Worm (Caenorhabditis elegans) whole organism, L4 larva: ENCODE results near the gene F08F8.6.

Experiments used
- D1046.2 ChIP-seq: fragments of 200-800 bp; sonication (Bioruptor generic); IDR thresholded peaks from 2 replicates; pipeline ENCODE4 v1.3.6; 2022; ENCODE audit warnings: missing genetic modification characterization, missing compliant biosample characterization
- F26F4.8 ChIP-seq: fragments of 200-800 bp; sonication (Bioruptor generic); conservative IDR thresholded peaks from 2 replicates; pipeline ENCODE4 v1.3.6; 2022; ENCODE audit warnings: missing genetic modification characterization, missing compliant biosample characterization
- F49E8.2 ChIP-seq: sonication (generic microtip); optimal IDR thresholded peaks from 2 replicates; lab custom pipeline; 2016; ENCODE audit warnings: missing compliant biosample characterization, mild to moderate bottlenecking, missing genetic modification characterization, borderline replicate concordance
- R02D3.7 ChIP-seq: fragments of 150-350 bp; sonication (generic microtip); optimal IDR thresholded peaks from 3 replicates; lab custom pipeline; 2014; ENCODE audit warnings: missing biosample characterization, missing genetic modification characterization
- T20F7.1 ChIP-seq: fragments of 200-800 bp; sonication (Bioruptor generic); optimal IDR thresholded peaks from 2 replicates; lab custom pipeline; 2018; ENCODE audit warnings: mild to moderate bottlenecking, missing genetic modification characterization, missing compliant biosample characterization
- T26A8.4 ChIP-seq: fragments of 200-800 bp; sonication (Bioruptor generic); IDR thresholded peaks from 2 replicates; pipeline ENCODE4 v1.3.6; 2022; ENCODE audit warnings: missing genetic modification characterization, missing compliant biosample characterization
- Y75B8A.6 ChIP-seq: fragments of 200-800 bp; sonication (Bioruptor generic); IDR thresholded peaks from 2 replicates; pipeline ENCODE4 v1.3.6; 2022; ENCODE audit warnings: missing genetic modification reagents, missing genetic modification characterization, missing compliant biosample characterization
- aha-1 ChIP-seq: fragments of 150-350 bp; peaks from one replicate; lab custom pipeline; 2014; ENCODE audit warnings: missing biosample characterization, missing genetic modification characterization
- ceh-28 ChIP-seq: fragments of 150-350 bp; optimal IDR thresholded peaks from 2 replicates; lab custom pipeline; 2014; ENCODE audit warnings: missing biosample characterization, missing genetic modification reagents, missing genetic modification characterization
- ctbp-1 ChIP-seq: fragments of 200-800 bp; sonication (Bioruptor generic); IDR thresholded peaks from 2 replicates; pipeline ENCODE4 v1.3.6; 2022; ENCODE audit warnings: missing genetic modification reagents, missing genetic modification characterization, missing compliant biosample characterization
- daf-16 ChIP-seq, 3 experiments: sonication (generic microtip); optimal IDR thresholded peaks; 2 replicates each; lab custom pipeline; 2016 to 2017; ENCODE audit warnings: missing genetic modification characterization in 3 of 3, missing genetic modification reagents in 3 of 3, mild to moderate bottlenecking in 2 of 3, missing compliant biosample characterization in 2 of 3, missing biosample characterization in 1 of 3, moderate library complexity in 1 of 3
- daf-19 ChIP-seq: fragments of 200-800 bp; sonication (Bioruptor generic); conservative IDR thresholded peaks from 2 replicates; pipeline ENCODE4 v1.3.6; 2022; ENCODE audit warnings: missing genetic modification characterization, missing compliant biosample characterization
- dmd-6 ChIP-seq: fragments of 200-800 bp; sonication (Bioruptor generic); IDR thresholded peaks from 2 replicates; pipeline ENCODE4 v1.3.6; 2022; ENCODE audit warnings: missing genetic modification reagents, missing genetic modification characterization, missing compliant biosample characterization
- dmd-8 ChIP-seq: fragments of 200-800 bp; sonication (Bioruptor generic); IDR thresholded peaks from 2 replicates; pipeline ENCODE4 v1.3.6; 2022; ENCODE audit warnings: missing genetic modification characterization, missing compliant biosample characterization
- dve-1 ChIP-seq: sonication (generic microtip); optimal IDR thresholded peaks from 2 replicates; lab custom pipeline; 2017; ENCODE audit warnings: antibody characterized with exemption, mild to moderate bottlenecking, missing genetic modification characterization, missing compliant biosample characterization; ENCODE audit not compliant: insufficient read depth
- hlh-11 ChIP-seq: fragments of 200-800 bp; sonication (Bioruptor generic); optimal IDR thresholded peaks from 2 replicates; lab custom pipeline; 2018; ENCODE audit warnings: mild to moderate bottlenecking, missing genetic modification characterization, missing compliant biosample characterization
- hlh-30 ChIP-seq: sonication (generic microtip); optimal IDR thresholded peaks from 2 replicates; lab custom pipeline; 2017; ENCODE audit warnings: antibody characterized with exemption, mild to moderate bottlenecking, missing genetic modification characterization, missing compliant biosample characterization; ENCODE audit not compliant: insufficient read depth
- hmg-1.1 ChIP-seq: fragments of 200-800 bp; sonication (Bioruptor generic); IDR thresholded peaks from 2 replicates; pipeline ENCODE4 v1.3.6; 2022; ENCODE audit warnings: missing genetic modification reagents, missing genetic modification characterization, missing compliant biosample characterization
- lin-1 ChIP-seq: fragments of 200-800 bp; sonication (Bioruptor generic); IDR thresholded peaks from 2 replicates; pipeline ENCODE4 v1.3.6; 2022; ENCODE audit warnings: missing genetic modification reagents, missing genetic modification characterization, missing compliant biosample characterization
- lin-38 ChIP-seq: fragments of 200-800 bp; sonication (Bioruptor generic); IDR thresholded peaks from 2 replicates; pipeline ENCODE4 v1.3.6; 2022; ENCODE audit warnings: missing genetic modification reagents, missing genetic modification characterization, missing compliant biosample characterization
- lsy-2 ChIP-seq, 2 experiments: fragments of 150-350 bp in 1 of 2; sonication (generic microtip) in 1 of 2; optimal IDR thresholded peaks; 2 replicates each; lab custom pipeline; 2014 to 2017; ENCODE audit warnings: missing biosample characterization in 2 of 2, missing genetic modification characterization in 2 of 2
- madf-5 ChIP-seq, 2 experiments: fragments of 200-800 bp; sonication (Bioruptor generic); IDR thresholded peaks; 2 replicates each; pipeline ENCODE4 v1.3.6; 2022; ENCODE audit warnings: missing compliant biosample characterization in 2 of 2, missing genetic modification characterization in 2 of 2
- madf-9 ChIP-seq: fragments of 200-800 bp; sonication (Bioruptor generic); conservative IDR thresholded peaks from 2 replicates; pipeline ENCODE4 v1.3.6; 2022; ENCODE audit warnings: missing genetic modification reagents, missing genetic modification characterization, missing compliant biosample characterization
- mdl-1 ChIP-seq, 2 experiments: fragments of 150-350 bp in 1 of 2; sonication (generic microtip) in 1 of 2; optimal IDR thresholded peaks; 2 replicates each; lab custom pipeline; 2014 to 2017; ENCODE audit warnings: missing biosample characterization in 2 of 2, missing genetic modification characterization in 2 of 2
- mep-1 ChIP-seq: fragments of 150-350 bp; sonication (generic microtip); optimal IDR thresholded peaks from 3 replicates; lab custom pipeline; 2014; ENCODE audit warnings: missing biosample characterization, missing genetic modification characterization
- mes-2 ChIP-seq: sonication (generic microtip); optimal IDR thresholded peaks from 2 replicates; lab custom pipeline; 2016; ENCODE audit warnings: missing genotype, mild to moderate bottlenecking, missing genetic modification characterization, missing compliant biosample characterization; ENCODE audit not compliant: poor library complexity, severe bottlenecking
- mxl-2 ChIP-seq: fragments of 200-800 bp; sonication (Bioruptor generic); conservative IDR thresholded peaks from 2 replicates; pipeline ENCODE4 v1.3.6; 2022; ENCODE audit warnings: missing genetic modification reagents, missing genetic modification characterization, missing compliant biosample characterization
- mxl-3 ChIP-seq: fragments of 200-800 bp; sonication (Bioruptor generic); optimal IDR thresholded peaks from 2 replicates; lab custom pipeline; 2018; ENCODE audit warnings: mild to moderate bottlenecking, missing genetic modification characterization, missing compliant biosample characterization
- nhr-102 ChIP-seq: sonication (generic microtip); optimal IDR thresholded peaks from 2 replicates; lab custom pipeline; 2016; ENCODE audit warnings: mild to moderate bottlenecking, missing genetic modification characterization, moderate library complexity, missing compliant biosample characterization
- nhr-11 ChIP-seq: fragments of 150-350 bp; optimal IDR thresholded peaks from 2 replicates; lab custom pipeline; 2014; ENCODE audit warnings: missing biosample characterization, missing genetic modification characterization
- nhr-25 ChIP-seq: sonication (generic microtip); optimal IDR thresholded peaks from 2 replicates; lab custom pipeline; 2017; ENCODE audit warnings: missing genetic modification characterization, mild to moderate bottlenecking, missing compliant biosample characterization, antibody characterized with exemption, moderate library complexity, borderline replicate concordance; ENCODE audit not compliant: insufficient read depth
- nhr-28 ChIP-seq: fragments of 150-350 bp; optimal IDR thresholded peaks from 2 replicates; lab custom pipeline; 2014; ENCODE audit warnings: missing biosample characterization, missing genetic modification characterization
- nhr-41 ChIP-seq: fragments of 200-800 bp; sonication (Bioruptor generic); IDR thresholded peaks from 2 replicates; pipeline ENCODE4 v1.3.6; 2022; ENCODE audit warnings: missing genetic modification reagents, missing genetic modification characterization, missing compliant biosample characterization
- nhr-42 ChIP-seq: fragments of 200-800 bp; sonication (Bioruptor generic); IDR thresholded peaks from 2 replicates; pipeline ENCODE4 v1.3.6; 2022; ENCODE audit warnings: missing genetic modification characterization, missing compliant biosample characterization
- rbr-2 ChIP-seq: sonication (generic microtip); optimal IDR thresholded peaks from 2 replicates; lab custom pipeline; 2016; ENCODE audit warnings: missing genotype, missing genetic modification characterization, missing compliant biosample characterization
- saeg-2 ChIP-seq: fragments of 200-800 bp; sonication (Bioruptor generic); IDR thresholded peaks from 2 replicates; pipeline ENCODE4 v1.3.6; 2022; ENCODE audit warnings: missing genetic modification reagents, missing genetic modification characterization, missing compliant biosample characterization
- sdz-12 ChIP-seq: fragments of 200-800 bp; sonication (Bioruptor generic); optimal IDR thresholded peaks from 2 replicates; lab custom pipeline; 2018; ENCODE audit warnings: mild to moderate bottlenecking, missing genetic modification characterization, missing compliant biosample characterization
- spr-1 ChIP-seq: sonication (generic microtip); optimal IDR thresholded peaks from 2 replicates; lab custom pipeline; 2016; ENCODE audit warnings: mild to moderate bottlenecking, missing genetic modification characterization, missing compliant biosample characterization
- spr-3 ChIP-seq: fragments of 200-800 bp; sonication (Bioruptor generic); optimal IDR thresholded peaks from 2 replicates; lab custom pipeline; 2018; ENCODE audit warnings: mild to moderate bottlenecking, missing genetic modification characterization, missing compliant biosample characterization
- tag-97 ChIP-seq: fragments of 200-800 bp; sonication (Bioruptor generic); IDR thresholded peaks from 2 replicates; pipeline ENCODE4 v1.3.6; 2022; ENCODE audit warnings: missing genetic modification characterization, missing compliant biosample characterization
- unc-62 ChIP-seq, 3 experiments: fragments of 150-350 bp in 1 of 3; sonication (generic microtip); optimal IDR thresholded peaks in 2 of 3; peaks in 1 of 3; 1 replicate in 1 of 3; 2 replicates in 2 of 3; lab custom pipeline; 2014 to 2017; ENCODE audit warnings: missing biosample characterization in 3 of 3, missing genetic modification characterization in 3 of 3, missing genetic modification reagents in 3 of 3, missing genotype in 1 of 3
- zip-11 ChIP-seq: fragments of 200-800 bp; sonication (Bioruptor generic); IDR thresholded peaks from 2 replicates; pipeline ENCODE4 v1.3.6; 2022; ENCODE audit warnings: missing genetic modification characterization, missing compliant biosample characterization

The F08F8.6 gene

DNA sequence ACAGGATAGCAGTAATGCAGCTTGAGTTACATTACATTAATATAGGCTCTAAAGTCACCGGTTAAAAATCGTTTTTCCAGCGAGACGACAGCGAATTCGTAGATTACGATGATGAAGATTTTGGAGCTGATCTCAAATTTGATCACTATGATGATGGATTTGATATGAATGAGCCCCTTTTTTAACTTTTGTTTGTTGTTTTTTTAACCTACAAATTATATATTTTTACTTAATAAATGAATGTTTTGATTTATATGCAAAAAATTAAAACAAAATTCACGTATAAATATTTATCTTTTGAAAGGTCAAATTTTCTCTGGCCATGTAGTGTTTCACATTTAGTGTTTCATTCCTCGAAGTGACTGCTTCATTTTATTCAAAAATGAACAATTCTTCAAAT, at the start of gene F08F8.6:
Gene F08F8.6 (plus strand): TSS at position 301 of the 400 bp plus-strand sequence.
- no peak for TF ChIP-seq hmg-1.1
- no peak for TF ChIP-seq daf-16 (GFP tag; optimal IDR thresholded peaks at IDR 0.05; lab: Kevin White, UChicago)
- no peak for TF ChIP-seq daf-16 (tag; optimal IDR thresholded peaks at IDR 0.05; lab: Kevin White, UChicago)
- no peak for TF ChIP-seq tag-97 (GFP tag; lab: Robert Waterston, UW)
- TF ChIP-seq, all 104 proteins: peak for 0

- TF ChIP-seq spr-1 (tag; lab: Kevin White, UChicago) = no peak
- no peak for TF ChIP-seq zip-11
- TF ChIP-seq hlh-11 (tag; lab: Kevin White, UChicago) = peak; percentile 21
- no peak for TF ChIP-seq sdz-12
- TF ChIP-seq lin-38 (GFP tag; lab: Robert Waterston, UW) = no peak
- peak; percentile 37 for TF ChIP-seq nhr-25 (tag; lab: Kevin White, UChicago)
- TF ChIP-seq ctbp-1 = no peak
- TF ChIP-seq nhr-28 = peak; percentile 61
- no peak for TF ChIP-seq lin-1
- no peak for TF ChIP-seq saeg-2 (GFP tag; lab: Robert Waterston, UW)
- peak in 1 of 2 experiments; percentile 35 for TF ChIP-seq lsy-2 (tag; optimal IDR thresholded peaks at IDR 0.05; lab: Kevin White, UChicago)
- no peak for TF ChIP-seq dmd-8
- no peak for TF ChIP-seq nhr-102 (tag; lab: Kevin White, UChicago)
- TF ChIP-seq rbr-2 (tag; lab: Kevin White, UChicago) = no peak
- 0 out of 2 replicates have a peak, but pooled peaks have one; percentile 10 for TF ChIP-seq dmd-6
- no peak for TF ChIP-seq F49E8.2 (tag; lab: Kevin White, UChicago)
- peak; percentile 13 for TF ChIP-seq aha-1 (tag; lab: Kevin White, UChicago)
- TF ChIP-seq mep-1 = peak; percentile 29
- no peak for TF ChIP-seq daf-19
- no peak for TF ChIP-seq spr-3 (GFP tag; lab: Kevin White, UChicago)
- TF ChIP-seq F26F4.8 (GFP tag; lab: Robert Waterston, UW) = no peak
- TF ChIP-seq madf-9 = no peak
- TF ChIP-seq T26A8.4 (GFP tag; lab: Robert Waterston, UW) = no peak
- TF ChIP-seq hlh-30 (tag; lab: Kevin White, UChicago) = peak; percentile 25
- TF ChIP-seq ceh-28 (tag; lab: Kevin White, UChicago) = no peak
- TF ChIP-seq madf-5 (GFP tag; IDR thresholded peaks at IDR 0.05; lab: Robert Waterston, UW) = no peak
- peak in 1 of 2 experiments; percentile 99 for TF ChIP-seq unc-62 (GFP tag; optimal IDR thresholded peaks at IDR 0.05 in 1 of 2; lab: Kevin White, UChicago)
- TF ChIP-seq unc-62 (tag; optimal IDR thresholded peaks at IDR 0.05; lab: Kevin White, UChicago) = no peak
- TF ChIP-seq mxl-2 (GFP tag; lab: Robert Waterston, UW) = no peak
- TF ChIP-seq R02D3.7 (tag; lab: Kevin White, UChicago) = no peak
Observed at ce11 chrIII:7296092-7296668, 47.3 kb upstream of the F08F8.6 start.

ce11 chrIII:7297045-7297680, 46.3 kb upstream of the F08F8.6 start:
- TF ChIP-seq dmd-8 = no peak
- TF ChIP-seq lsy-2 (tag; optimal IDR thresholded peaks at IDR 0.05; lab: Kevin White, UChicago) = peak in 1 of 2 experiments; percentile 4
- TF ChIP-seq Y75B8A.6 (GFP tag; lab: Robert Waterston, UW) = no peak
- TF ChIP-seq mdl-1 (tag; optimal IDR thresholded peaks at IDR 0.05; lab: Kevin White, UChicago) = peak in 1 of 2 experiments; percentile 27
- peak; percentile 33; the same call in 1 of the 2 replicates for TF ChIP-seq dmd-6
- no peak for TF ChIP-seq D1046.2
- peak; percentile 22 for TF ChIP-seq mep-1
- no peak for TF ChIP-seq nhr-42 (GFP tag; lab: Robert Waterston, UW)
- TF ChIP-seq nhr-11 (tag; lab: Kevin White, UChicago) = no peak
- peak; percentile 10 for TF ChIP-seq hlh-11 (tag; lab: Kevin White, UChicago)
- TF ChIP-seq mes-2 = peak; percentile 18
- peak; percentile 24 for TF ChIP-seq mxl-3 (GFP tag; lab: Kevin White, UChicago)
- TF ChIP-seq T20F7.1 (GFP tag; lab: Kevin White, UChicago) = peak; percentile 19
- peak; percentile 14 for TF ChIP-seq nhr-28
- no peak for TF ChIP-seq nhr-41 (GFP tag; lab: Robert Waterston, UW)
- peak; percentile 1 for TF ChIP-seq dve-1 (tag; lab: Kevin White, UChicago)
- TF ChIP-seq unc-62 (GFP tag; optimal IDR thresholded peaks at IDR 0.05 in 1 of 2; lab: Kevin White, UChicago) = peak in 1 of 2 experiments; percentile 93
- TF ChIP-seq unc-62 (tag; optimal IDR thresholded peaks at IDR 0.05; lab: Kevin White, UChicago) = no peak
